Worm (Caenorhabditis elegans): ENCODE data around the gene Y42H9AR.2.
"Not testable (repeated sequence)": the region's sequence is repeated elsewhere in the genome, so short reads cannot be mapped to it uniquely, and the experiment has no call there.

Gene Y42H9AR.2

ce11 chrIV:8091539-8091938, 8.2 kb upstream of the Y42H9AR.2 start:
- TF ChIP-seq him-1 (tag; optimal IDR thresholded peaks at IDR 0.05) (no peak), dao-5 (tag; optimal IDR thresholded peaks at IDR 0.05) (no peak), W03F9.2 (tag; optimal IDR thresholded peaks at IDR 0.05) (no peak)

ce11 chrIV:8096375-8096774, 3.3 kb upstream of the Y42H9AR.2 start:
- no peak for TF ChIP-seq dao-5 (tag; optimal IDR thresholded peaks at IDR 0.05)
- TF ChIP-seq W03F9.2 (tag; optimal IDR thresholded peaks at IDR 0.05): no peak
- no peak for TF ChIP-seq him-1 (tag; optimal IDR thresholded peaks at IDR 0.05)

- TF ChIP-seq him-1 (tag; optimal IDR thresholded peaks at IDR 0.05) (no peak), W03F9.2 (tag; optimal IDR thresholded peaks at IDR 0.05) (no peak), dao-5 (tag; optimal IDR thresholded peaks at IDR 0.05) (no peak)
Observed at ce11 chrIV:8102231-8102630, 2.5 kb downstream of the Y42H9AR.2 start, which contains the start of gene Y42H9AR.5. Y42H9AR.5 (plus strand) TSS chrIV:8102531.

- no peak for TF ChIP-seq W03F9.2 (tag; optimal IDR thresholded peaks at IDR 0.05)
- no peak for TF ChIP-seq dao-5 (tag; optimal IDR thresholded peaks at IDR 0.05)
- no peak for TF ChIP-seq him-1 (tag; optimal IDR thresholded peaks at IDR 0.05)
Observed at ce11 chrIV:8103196-8103595, 3.5 kb downstream of the Y42H9AR.2 start.

- no peak for TF ChIP-seq him-1 (tag; optimal IDR thresholded peaks at IDR 0.05)
- TF ChIP-seq W03F9.2 (tag; optimal IDR thresholded peaks at IDR 0.05): no peak
- TF ChIP-seq dao-5 (tag; optimal IDR thresholded peaks at IDR 0.05): no peak
Observed at ce11 chrIV:8105083-8105482, 5.4 kb downstream of the Y42H9AR.2 start.

ce11 chrIV:8107502-8107901, 7.8 kb downstream of the Y42H9AR.2 start, which contains the start of gene rabs-5:
rabs-5 (minus strand) TSS chrIV:8107602.
- no peak for TF ChIP-seq him-1 (tag; optimal IDR thresholded peaks at IDR 0.05)
- TF ChIP-seq W03F9.2 (tag; optimal IDR thresholded peaks at IDR 0.05): no peak
- no peak for TF ChIP-seq dao-5 (tag; optimal IDR thresholded peaks at IDR 0.05)

ce11 chrIV:8112187-8112586, 12.5 kb downstream of the Y42H9AR.2 start, which contains the start of gene Y42H9AR.4:
Y42H9AR.4 (minus strand) TSS chrIV:8112218.
- TF ChIP-seq him-1 (tag; optimal IDR thresholded peaks at IDR 0.05) (no peak), W03F9.2 (tag; optimal IDR thresholded peaks at IDR 0.05) (no peak), dao-5 (tag; optimal IDR thresholded peaks at IDR 0.05) (no peak)

ce11 chrIV:8112646-8113045, 12.9 kb downstream of the Y42H9AR.2 start:
- TF ChIP-seq him-1 (tag; optimal IDR thresholded peaks at IDR 0.05): no peak
- TF ChIP-seq W03F9.2 (tag; optimal IDR thresholded peaks at IDR 0.05): no peak
- no peak for TF ChIP-seq dao-5 (tag; optimal IDR thresholded peaks at IDR 0.05)

- TF ChIP-seq W03F9.2 (tag; optimal IDR thresholded peaks at IDR 0.05): peak; percentile 61
- TF ChIP-seq him-1 (tag; optimal IDR thresholded peaks at IDR 0.05): no peak
- no peak for TF ChIP-seq dao-5 (tag; optimal IDR thresholded peaks at IDR 0.05)
Observed at ce11 chrIV:8113161-8113560, 13.5 kb downstream of the Y42H9AR.2 start, which contains the start of gene Y42H9AR.1. Y42H9AR.1 (plus strand) TSS chrIV:8113393.

ce11 chrIV:8114535-8114934, 14.8 kb downstream of the Y42H9AR.2 start:
- TF ChIP-seq W03F9.2 (tag; optimal IDR thresholded peaks at IDR 0.05) (no peak), dao-5 (tag; optimal IDR thresholded peaks at IDR 0.05) (no peak), him-1 (tag; optimal IDR thresholded peaks at IDR 0.05) (no peak)

ce11 chrIV:8115462-8115861, 15.8 kb downstream of the Y42H9AR.2 start, which contains the start of gene irld-8:
irld-8 (plus strand) TSS chrIV:8115762.
- TF ChIP-seq dao-5 (tag; optimal IDR thresholded peaks at IDR 0.05) (no peak), W03F9.2 (tag; optimal IDR thresholded peaks at IDR 0.05) (no peak), him-1 (tag; optimal IDR thresholded peaks at IDR 0.05) (no peak)

- TF ChIP-seq dao-5 (tag; optimal IDR thresholded peaks at IDR 0.05): no peak
- TF ChIP-seq W03F9.2 (tag; optimal IDR thresholded peaks at IDR 0.05): no peak
- TF ChIP-seq him-1 (tag; optimal IDR thresholded peaks at IDR 0.05): no peak
Observed at ce11 chrIV:8118790-8119189, 19.1 kb downstream of the Y42H9AR.2 start, which contains the start of gene F42G8.8. F42G8.8 (plus strand) TSS chrIV:8119090.

- not testable (repeated sequence) for TF ChIP-seq dao-5, him-1, W03F9.2 (tag; optimal IDR thresholded peaks at IDR 0.05)
Observed at ce11 chrIV:8122349-8122748, 22.6 kb downstream of the Y42H9AR.2 start, which contains the start of gene erp-44.3. erp-44.3 (plus strand) TSS chrIV:8122649.

- TF ChIP-seq W03F9.2 (tag; optimal IDR thresholded peaks at IDR 0.05) (no peak), him-1 (tag; optimal IDR thresholded peaks at IDR 0.05) (no peak), dao-5 (tag; optimal IDR thresholded peaks at IDR 0.05) (no peak)
Observed at ce11 chrIV:8126902-8127301, 27.2 kb downstream of the Y42H9AR.2 start, which contains the start of gene ceph-41. ceph-41 (plus strand) TSS chrIV:8127202.

ce11 chrIV:8127430-8127829, 27.7 kb downstream of the Y42H9AR.2 start:
- TF ChIP-seq W03F9.2 (tag; optimal IDR thresholded peaks at IDR 0.05) (no peak), dao-5 (tag; optimal IDR thresholded peaks at IDR 0.05) (no peak), him-1 (tag; optimal IDR thresholded peaks at IDR 0.05) (no peak)

Measured in whole organism, L4/young adult.